Worm (Caenorhabditis elegans) whole organism, L4 larva: ENCODE data around the gene vha-15.

ENCODE experiments used
- F37D6.2 ChIP-seq: sonication (generic microtip); optimal IDR thresholded peaks from 2 replicates; lab custom pipeline; 2016; ENCODE audit warnings: mild to moderate bottlenecking, missing genetic modification characterization, missing compliant biosample characterization
- F49E8.2 ChIP-seq: sonication (generic microtip); optimal IDR thresholded peaks from 2 replicates; lab custom pipeline; 2016; ENCODE audit warnings: missing compliant biosample characterization, mild to moderate bottlenecking, missing genetic modification characterization, borderline replicate concordance
- T20F7.1 ChIP-seq: fragments of 200-800 bp; sonication (Bioruptor generic); optimal IDR thresholded peaks from 2 replicates; lab custom pipeline; 2018; ENCODE audit warnings: mild to moderate bottlenecking, missing genetic modification characterization, missing compliant biosample characterization
- Y48G9A.11 ChIP-seq: fragments of 200-800 bp; sonication (Bioruptor generic); IDR thresholded peaks from 2 replicates; pipeline ENCODE4 v1.3.6; 2022; ENCODE audit warnings: missing genetic modification reagents, missing genetic modification characterization, missing compliant biosample characterization
- Y75B8A.6 ChIP-seq: fragments of 200-800 bp; sonication (Bioruptor generic); IDR thresholded peaks from 2 replicates; pipeline ENCODE4 v1.3.6; 2022; ENCODE audit warnings: missing genetic modification reagents, missing genetic modification characterization, missing compliant biosample characterization
- ZK337.2 ChIP-seq: fragments of 200-800 bp; sonication (Bioruptor generic); IDR thresholded peaks from 2 replicates; pipeline ENCODE4 v1.3.6; 2022; ENCODE audit warnings: missing genetic modification reagents, missing genetic modification characterization, missing compliant biosample characterization
- ZK546.5 ChIP-seq, 2 experiments: sonication (generic microtip); optimal IDR thresholded peaks; 2 replicates each; lab custom pipeline; 2017; ENCODE audit warnings: missing biosample characterization in 2 of 2, missing genetic modification characterization in 2 of 2
- aly-2 ChIP-seq: sonication (generic microtip); optimal IDR thresholded peaks from 2 replicates; lab custom pipeline; 2018; ENCODE audit warnings: missing biosample characterization, missing genetic modification characterization
- arid-1 ChIP-seq: fragments of 200-800 bp; sonication (Bioruptor generic); conservative IDR thresholded peaks from 2 replicates; pipeline ENCODE4 v1.3.6; 2022; ENCODE audit warnings: missing genetic modification reagents, missing genetic modification characterization, missing compliant biosample characterization
- ceh-28 ChIP-seq: fragments of 150-350 bp; optimal IDR thresholded peaks from 2 replicates; lab custom pipeline; 2014; ENCODE audit warnings: missing biosample characterization, missing genetic modification reagents, missing genetic modification characterization
- ceh-32 ChIP-seq: sonication (generic microtip); optimal IDR thresholded peaks from 2 replicates; lab custom pipeline; 2016; ENCODE audit warnings: mild to moderate bottlenecking, missing genetic modification characterization, missing compliant biosample characterization; ENCODE audit not compliant: poor library complexity
- ceh-44 ChIP-seq: fragments of 200-800 bp; sonication (Bioruptor generic); IDR thresholded peaks from 2 replicates; pipeline ENCODE4 v1.3.6; 2022; ENCODE audit warnings: missing genetic modification reagents, missing genetic modification characterization, missing compliant biosample characterization
- ceh-62 ChIP-seq: sonication (generic microtip); optimal IDR thresholded peaks from 2 replicates; lab custom pipeline; 2017; ENCODE audit warnings: missing biosample characterization, missing genetic modification characterization
- ceh-82 ChIP-seq: sonication (generic microtip); optimal IDR thresholded peaks from 2 replicates; lab custom pipeline; 2017; ENCODE audit warnings: missing biosample characterization, missing genetic modification characterization
- ces-1 ChIP-seq: fragments of 150-350 bp; sonication (generic microtip); optimal IDR thresholded peaks from 4 replicates; lab custom pipeline; 2014; ENCODE audit warnings: missing biosample characterization, missing genetic modification reagents, missing genetic modification characterization
- cey-2 ChIP-seq: sonication (generic microtip); optimal IDR thresholded peaks from 3 replicates; lab custom pipeline; 2017; ENCODE audit warnings: missing genetic modification characterization, mild to moderate bottlenecking, missing compliant biosample characterization, antibody characterized with exemption, borderline replicate concordance; ENCODE audit not compliant: insufficient read depth
- daf-12 ChIP-seq: fragments of 150-350 bp; optimal IDR thresholded peaks from 2 replicates; lab custom pipeline; 2014; ENCODE audit warnings: missing biosample characterization, missing genetic modification reagents, missing genetic modification characterization
- dmd-6 ChIP-seq: fragments of 200-800 bp; sonication (Bioruptor generic); IDR thresholded peaks from 2 replicates; pipeline ENCODE4 v1.3.6; 2022; ENCODE audit warnings: missing genetic modification reagents, missing genetic modification characterization, missing compliant biosample characterization
- dmd-8 ChIP-seq: fragments of 200-800 bp; sonication (Bioruptor generic); IDR thresholded peaks from 2 replicates; pipeline ENCODE4 v1.3.6; 2022; ENCODE audit warnings: missing genetic modification characterization, missing compliant biosample characterization
- duxl-1 ChIP-seq: sonication (generic microtip); optimal IDR thresholded peaks from 2 replicates; lab custom pipeline; 2016; ENCODE audit warnings: mild to moderate bottlenecking, missing genetic modification characterization, moderate library complexity, missing compliant biosample characterization; ENCODE audit not compliant: poor library complexity
- dve-1 ChIP-seq: sonication (generic microtip); optimal IDR thresholded peaks from 2 replicates; lab custom pipeline; 2017; ENCODE audit warnings: antibody characterized with exemption, mild to moderate bottlenecking, missing genetic modification characterization, missing compliant biosample characterization; ENCODE audit not compliant: insufficient read depth
- egl-27 ChIP-seq: sonication (generic microtip); optimal IDR thresholded peaks from 3 replicates; lab custom pipeline; 2017; ENCODE audit warnings: missing biosample characterization, missing genetic modification reagents, missing genetic modification characterization
- egl-43 ChIP-seq: fragments of 200-800 bp; sonication (Bioruptor generic); IDR thresholded peaks from 2 replicates; pipeline ENCODE4 v1.3.6; 2022; ENCODE audit warnings: missing genetic modification reagents, missing genetic modification characterization, missing compliant biosample characterization
- fkh-10 ChIP-seq: fragments of 150-350 bp; optimal IDR thresholded peaks from 2 replicates; lab custom pipeline; 2014; ENCODE audit warnings: missing biosample characterization, missing genetic modification reagents, missing genetic modification characterization
- hif-1 ChIP-seq, 2 experiments: sonication (generic microtip); optimal IDR thresholded peaks; 2 replicates each; lab custom pipeline; 2016 to 2017; ENCODE audit warnings: missing compliant biosample characterization in 2 of 2, missing genetic modification characterization in 2 of 2, missing genetic modification reagents in 2 of 2, missing genotype in 2 of 2, mild to moderate bottlenecking in 1 of 2
- hlh-11 ChIP-seq: fragments of 200-800 bp; sonication (Bioruptor generic); optimal IDR thresholded peaks from 2 replicates; lab custom pipeline; 2018; ENCODE audit warnings: mild to moderate bottlenecking, missing genetic modification characterization, missing compliant biosample characterization
- hlh-30 ChIP-seq: sonication (generic microtip); optimal IDR thresholded peaks from 2 replicates; lab custom pipeline; 2017; ENCODE audit warnings: antibody characterized with exemption, mild to moderate bottlenecking, missing genetic modification characterization, missing compliant biosample characterization; ENCODE audit not compliant: insufficient read depth
- jun-1 ChIP-seq: fragments of 150-350 bp; optimal IDR thresholded peaks from 2 replicates; lab custom pipeline; 2014; ENCODE audit warnings: missing biosample characterization, missing genetic modification reagents, missing genetic modification characterization
- lim-7 ChIP-seq: fragments of 200-800 bp; sonication (Bioruptor generic); IDR thresholded peaks from 2 replicates; pipeline ENCODE4 v1.3.6; 2022; ENCODE audit warnings: missing genetic modification characterization, missing compliant biosample characterization
- lin-1 ChIP-seq: fragments of 200-800 bp; sonication (Bioruptor generic); IDR thresholded peaks from 2 replicates; pipeline ENCODE4 v1.3.6; 2022; ENCODE audit warnings: missing genetic modification reagents, missing genetic modification characterization, missing compliant biosample characterization
- lin-15B ChIP-seq: fragments of 150-350 bp; sonication (generic microtip); optimal IDR thresholded peaks from 3 replicates; lab custom pipeline; 2014; ENCODE audit warnings: missing biosample characterization, missing genetic modification characterization
- lin-29 ChIP-seq: fragments of 200-800 bp; sonication (Bioruptor generic); IDR thresholded peaks from 2 replicates; pipeline ENCODE4 v1.3.6; 2022; ENCODE audit warnings: missing genetic modification reagents, missing genetic modification characterization, missing compliant biosample characterization
- lin-38 ChIP-seq: fragments of 200-800 bp; sonication (Bioruptor generic); IDR thresholded peaks from 2 replicates; pipeline ENCODE4 v1.3.6; 2022; ENCODE audit warnings: missing genetic modification reagents, missing genetic modification characterization, missing compliant biosample characterization
- lin-39 ChIP-seq: fragments of 150-350 bp; optimal IDR thresholded peaks from 2 replicates; lab custom pipeline; 2014; ENCODE audit warnings: missing biosample characterization, missing genetic modification reagents, missing genetic modification characterization
- lsy-2 ChIP-seq, 2 experiments: fragments of 150-350 bp in 1 of 2; sonication (generic microtip) in 1 of 2; optimal IDR thresholded peaks; 2 replicates each; lab custom pipeline; 2014 to 2017; ENCODE audit warnings: missing biosample characterization in 2 of 2, missing genetic modification characterization in 2 of 2
- madf-5 ChIP-seq, 2 experiments: fragments of 200-800 bp; sonication (Bioruptor generic); IDR thresholded peaks; 2 replicates each; pipeline ENCODE4 v1.3.6; 2022; ENCODE audit warnings: missing compliant biosample characterization in 2 of 2, missing genetic modification characterization in 2 of 2
- madf-9 ChIP-seq: fragments of 200-800 bp; sonication (Bioruptor generic); conservative IDR thresholded peaks from 2 replicates; pipeline ENCODE4 v1.3.6; 2022; ENCODE audit warnings: missing genetic modification reagents, missing genetic modification characterization, missing compliant biosample characterization
- mes-2 ChIP-seq: sonication (generic microtip); optimal IDR thresholded peaks from 2 replicates; lab custom pipeline; 2016; ENCODE audit warnings: missing genotype, mild to moderate bottlenecking, missing genetic modification characterization, missing compliant biosample characterization; ENCODE audit not compliant: poor library complexity, severe bottlenecking
- nhr-6 ChIP-seq: fragments of 150-350 bp; optimal IDR thresholded peaks from 2 replicates; lab custom pipeline; 2014; ENCODE audit warnings: missing biosample characterization, missing genetic modification characterization
- php-3 ChIP-seq: fragments of 200-800 bp; sonication (Bioruptor generic); IDR thresholded peaks from 2 replicates; pipeline ENCODE4 v1.3.6; 2022; ENCODE audit warnings: missing genetic modification reagents, missing genetic modification characterization, missing compliant biosample characterization
- sdz-12 ChIP-seq: fragments of 200-800 bp; sonication (Bioruptor generic); optimal IDR thresholded peaks from 2 replicates; lab custom pipeline; 2018; ENCODE audit warnings: mild to moderate bottlenecking, missing genetic modification characterization, missing compliant biosample characterization
- set-16 ChIP-seq: fragments of 200-800 bp; sonication (Bioruptor generic); IDR thresholded peaks from 2 replicates; pipeline ENCODE4 v1.3.6; 2022; ENCODE audit warnings: missing genetic modification reagents, missing genetic modification characterization, missing compliant biosample characterization
- snpc-1.2 ChIP-seq: fragments of 200-800 bp; sonication (Bioruptor generic); IDR thresholded peaks from 2 replicates; pipeline ENCODE4 v1.3.6; 2022; ENCODE audit warnings: missing genetic modification reagents, missing genetic modification characterization, missing compliant biosample characterization
- spr-1 ChIP-seq: sonication (generic microtip); optimal IDR thresholded peaks from 2 replicates; lab custom pipeline; 2016; ENCODE audit warnings: mild to moderate bottlenecking, missing genetic modification characterization, missing compliant biosample characterization
- tag-97 ChIP-seq: fragments of 200-800 bp; sonication (Bioruptor generic); IDR thresholded peaks from 2 replicates; pipeline ENCODE4 v1.3.6; 2022; ENCODE audit warnings: missing genetic modification characterization, missing compliant biosample characterization
- tra-1 ChIP-seq: fragments of 200-800 bp; sonication (Bioruptor generic); IDR thresholded peaks from 2 replicates; pipeline ENCODE4 v1.3.6; 2022; ENCODE audit warnings: missing genetic modification reagents, missing genetic modification characterization, missing compliant biosample characterization
- unc-62 ChIP-seq, 3 experiments: fragments of 150-350 bp in 1 of 3; sonication (generic microtip); optimal IDR thresholded peaks in 2 of 3; peaks in 1 of 3; 1 replicate in 1 of 3; 2 replicates in 2 of 3; lab custom pipeline; 2014 to 2017; ENCODE audit warnings: missing biosample characterization in 3 of 3, missing genetic modification characterization in 3 of 3, missing genetic modification reagents in 3 of 3, missing genotype in 1 of 3
- ztf-11 ChIP-seq: fragments of 150-350 bp; optimal IDR thresholded peaks from 2 replicates; lab custom pipeline; 2014; ENCODE audit warnings: missing biosample characterization, missing genetic modification characterization

vha-15 gene

DNA sequence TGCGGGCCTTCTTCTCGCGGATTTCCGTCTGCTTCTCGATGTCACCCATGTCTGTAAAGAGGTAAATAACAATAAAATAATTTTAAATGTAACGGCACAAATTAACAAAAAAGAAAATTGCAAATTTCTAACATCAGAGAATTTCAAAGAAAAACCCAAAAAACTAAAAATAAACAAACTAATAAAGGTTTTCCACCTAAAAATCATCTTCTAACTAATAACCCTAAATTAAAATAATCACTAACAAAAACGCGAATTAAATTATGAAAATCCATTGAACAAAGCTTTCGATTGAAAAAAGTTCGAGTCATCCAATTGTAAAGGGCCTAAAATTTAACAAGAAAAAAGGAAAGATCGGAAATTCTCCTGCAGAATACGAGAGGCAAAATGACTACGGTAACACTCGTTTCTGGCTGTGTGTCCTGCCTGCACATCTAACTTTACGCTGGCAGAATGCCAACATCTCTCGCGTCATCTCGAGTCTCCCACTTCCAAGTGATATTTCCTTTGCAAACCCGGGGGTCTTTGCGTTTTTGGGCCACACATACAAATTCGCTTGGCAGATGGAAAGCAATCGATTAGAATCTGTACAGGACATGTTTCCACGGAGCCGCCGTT, 5.0 kb downstream of the vha-15 start, which contains the start of gene rpl-11.2 (continued):
- TF ChIP-seq mes-2 (tag; lab: Kevin White, UChicago), result peak; percentile 93
- TF ChIP-seq cey-2 (tag; lab: Kevin White, UChicago), result no peak
- TF ChIP-seq madf-9 (GFP tag; lab: Robert Waterston, UW), result peak; percentile 84
- no peak for TF ChIP-seq daf-12 (tag; lab: Kevin White, UChicago)
- no peak for TF ChIP-seq ZK337.2 (GFP tag; lab: Robert Waterston, UW)
- TF ChIP-seq tag-97 (GFP tag; lab: Robert Waterston, UW), result no peak
- TF ChIP-seq unc-62 (GFP tag; optimal IDR thresholded peaks at IDR 0.05 in 1 of 2; lab: Kevin White, UChicago), result peak in 1 of 2 experiments; percentile 97
- TF ChIP-seq unc-62 (tag; optimal IDR thresholded peaks at IDR 0.05; lab: Kevin White, UChicago), result no peak
- TF ChIP-seq ceh-44, result no peak
- peak; percentile 49; the same call in 1 of the 2 replicates for TF ChIP-seq dmd-8 (GFP tag; lab: Robert Waterston, UW)
- TF ChIP-seq fkh-10, result peak; percentile 99
- TF ChIP-seq duxl-1, result peak; percentile 94
- TF ChIP-seq lsy-2 (tag; optimal IDR thresholded peaks at IDR 0.05; lab: Kevin White, UChicago), result peak; percentile 99 to 100
- TF ChIP-seq snpc-1.2, result no peak
- TF ChIP-seq dmd-6 (GFP tag; lab: Robert Waterston, UW), result peak; percentile 96
- TF ChIP-seq hlh-11, result peak; percentile 96
- TF ChIP-seq lin-39, result peak; percentile 69
- TF ChIP-seq ceh-28 (tag; lab: Kevin White, UChicago), result peak; percentile 49
- peak; percentile 99 for TF ChIP-seq dve-1 (tag; lab: Kevin White, UChicago)
- peak; percentile 84 for TF ChIP-seq jun-1
- peak; percentile 98 for TF ChIP-seq nhr-6 (tag; lab: Kevin White, UChicago)
- TF ChIP-seq ces-1 (GFP tag; lab: Kevin White, UChicago), result peak; percentile 73
- TF ChIP-seq aly-2, result no peak
- TF ChIP-seq lim-7, result no peak
- no peak for TF ChIP-seq sdz-12 (GFP tag; lab: Kevin White, UChicago)
- TF ChIP-seq lin-1 (GFP tag; lab: Robert Waterston, UW), result peak; percentile 83
- TF ChIP-seq egl-43, result no peak; the same call in none of the 2 replicates
- TF ChIP-seq lin-38 (GFP tag; lab: Robert Waterston, UW), result peak; percentile 71
- TF ChIP-seq Y48G9A.11, result no peak
- TF ChIP-seq arid-1, result no peak; the same call in none of the 2 replicates
- peak; percentile 86 for TF ChIP-seq T20F7.1 (GFP tag; lab: Kevin White, UChicago)
- peak; percentile 57; the same call in 1 of the 2 replicates for TF ChIP-seq lin-29 (GFP tag; lab: Robert Waterston, UW)
- peak; percentile 92 for TF ChIP-seq F37D6.2 (tag; lab: Kevin White, UChicago)
- TF ChIP-seq hif-1 (tag; optimal IDR thresholded peaks at IDR 0.05; lab: Kevin White, UChicago), result peak in 1 of 2 experiments; percentile 88
- no peak for TF ChIP-seq egl-27 (tag; lab: Kevin White, UChicago)
- TF ChIP-seq ceh-82 (tag; lab: Kevin White, UChicago), result no peak
- peak; percentile 40 for TF ChIP-seq ceh-32 (tag; lab: Kevin White, UChicago)
- TF ChIP-seq set-16 (GFP tag; lab: Robert Waterston, UW), result peak; percentile 21; the same call in 1 of the 2 replicates
- peak; percentile 91 for TF ChIP-seq spr-1 (tag; lab: Kevin White, UChicago)
- no peak for TF ChIP-seq ztf-11 (tag; lab: Kevin White, UChicago)
- peak; percentile 94 for TF ChIP-seq hlh-30 (tag; lab: Kevin White, UChicago)
- no peak for TF ChIP-seq madf-5 (GFP tag; IDR thresholded peaks at IDR 0.05; lab: Robert Waterston, UW)
- peak; percentile 93 to 98 for TF ChIP-seq ZK546.5 (tag; optimal IDR thresholded peaks at IDR 0.05; lab: Kevin White, UChicago)
- no peak for TF ChIP-seq ceh-62 (tag; lab: Kevin White, UChicago)
- TF ChIP-seq Y75B8A.6, result peak; percentile 85
- peak; percentile 99 for TF ChIP-seq tra-1 (GFP tag; lab: Robert Waterston, UW)
- no peak for TF ChIP-seq F49E8.2 (tag; lab: Kevin White, UChicago)
- peak; percentile 53 for TF ChIP-seq lin-15B (tag; lab: Kevin White, UChicago)
- peak; percentile 73 for TF ChIP-seq php-3 (GFP tag; lab: Robert Waterston, UW)
